Fruit fly (Drosophila melanogaster): ENCODE measurements around the gene Torsin.
A peak's percentile ranks its signal among the peaks of the same experiment; 100 is the strongest.

Torsin gene

DNA sequence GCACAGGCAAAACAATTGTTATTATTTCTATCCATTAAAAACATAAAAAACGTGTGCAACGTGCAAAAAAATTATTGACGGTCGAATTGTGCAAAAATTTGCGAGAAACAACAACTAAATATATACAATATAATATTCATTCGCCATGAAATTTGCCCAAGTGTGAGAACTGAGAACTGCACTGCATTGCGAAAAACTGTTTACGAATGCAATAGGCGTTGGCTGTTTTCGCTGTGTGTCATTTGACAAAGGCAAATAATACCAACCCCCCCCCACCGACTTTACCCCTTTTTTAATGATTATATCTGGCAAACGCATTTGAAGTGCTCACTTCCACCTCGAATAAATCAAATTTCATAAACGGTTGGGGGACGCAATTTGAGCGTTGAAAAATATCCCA lies 25.2 kb upstream of the Torsin start:
- TF ChIP-seq dmrt93B (GFP tag; optimal IDR thresholded peaks at IDR 0.05): no peak
- TF ChIP-seq dl (GFP tag; optimal IDR thresholded peaks at IDR 0.05; ENCODE audit: insufficient read depth in 1 of 2, partially characterized antibody in 2 of 2): no peak
- TF ChIP-seq Rel (GFP tag; optimal IDR thresholded peaks at IDR 0.05): no peak
- TF ChIP-seq Rel (tag; optimal IDR thresholded peaks at IDR 0.05): no peak
- TF ChIP-seq sv (GFP tag; optimal IDR thresholded peaks at IDR 0.05): no peak
- TF ChIP-seq pan (optimal IDR thresholded peaks at IDR 0.05): no peak
- TF ChIP-seq CG32264 (GFP tag; optimal IDR thresholded peaks at IDR 0.05): no peak
- TF ChIP-seq tai (GFP tag; optimal IDR thresholded peaks at IDR 0.05): no peak
- no peak for TF ChIP-seq Hnf4 (GFP tag; optimal IDR thresholded peaks at IDR 0.05)
- no peak for TF ChIP-seq Hr78 (GFP tag; optimal IDR thresholded peaks at IDR 0.05)
- no peak for TF ChIP-seq Sp1 (GFP tag; optimal IDR thresholded peaks at IDR 0.05)
- TF ChIP-seq br (GFP tag; optimal IDR thresholded peaks at IDR 0.05): no peak
- TF ChIP-seq Dif (GFP tag; optimal IDR thresholded peaks at IDR 0.05; ENCODE audit: partially characterized antibody): no peak
- no peak for TF ChIP-seq OdsH (GFP tag; optimal IDR thresholded peaks at IDR 0.05)
- no peak for TF ChIP-seq ey (GFP tag; optimal IDR thresholded peaks at IDR 0.05)
- no peak for TF ChIP-seq CG9705 (GFP tag; optimal IDR thresholded peaks at IDR 0.05)
- no peak for TF ChIP-seq N (GFP tag; optimal IDR thresholded peaks at IDR 0.05)
- TF ChIP-seq psq (GFP tag; optimal IDR thresholded peaks at IDR 0.05): no peak
- no peak for TF ChIP-seq fru (GFP tag; optimal IDR thresholded peaks at IDR 0.05)
- no peak for TF ChIP-seq sage (GFP tag; optimal IDR thresholded peaks at IDR 0.05)
- no peak for TF ChIP-seq usp (GFP tag; optimal IDR thresholded peaks at IDR 0.05)

DNA sequence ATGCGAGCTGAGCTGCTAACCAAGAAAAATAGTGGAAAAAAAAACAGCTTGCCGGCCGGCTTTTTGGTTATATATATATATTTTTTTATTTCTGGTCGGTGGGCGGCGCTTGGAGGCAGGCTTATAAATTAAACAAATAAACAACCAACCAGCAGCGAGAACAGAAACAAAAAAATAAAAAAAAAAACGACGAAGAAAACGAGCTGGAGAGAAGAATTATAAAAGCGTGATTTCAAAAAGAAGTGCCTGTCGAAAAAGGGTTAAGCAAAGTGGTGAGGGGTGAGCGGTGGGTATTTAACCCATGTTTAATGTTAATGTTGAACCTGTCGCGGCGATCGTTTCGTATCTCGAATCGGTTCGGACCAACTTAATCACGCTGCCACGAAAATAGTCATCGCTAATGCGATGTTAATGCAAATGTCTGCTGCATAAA lies 21.4 kb upstream of the Torsin start:
- TF ChIP-seq dmrt93B (GFP tag; optimal IDR thresholded peaks at IDR 0.05): no peak
- no peak for TF ChIP-seq jim (GFP tag; optimal IDR thresholded peaks at IDR 0.05)
- peak; percentile 17 for TF ChIP-seq Sp1 (GFP tag; optimal IDR thresholded peaks at IDR 0.05)
- no peak for TF ChIP-seq Hr83 (GFP tag; optimal IDR thresholded peaks at IDR 0.05; ENCODE audit: poor library complexity, severe bottlenecking)
- TF ChIP-seq Vsx2 (GFP tag; optimal IDR thresholded peaks at IDR 0.05; ENCODE audit: partially characterized antibody): no peak
- no peak for TF ChIP-seq Jra (GFP tag; optimal IDR thresholded peaks at IDR 0.05)
- no peak for TF ChIP-seq pan (optimal IDR thresholded peaks at IDR 0.05)
- TF ChIP-seq dl (GFP tag; optimal IDR thresholded peaks at IDR 0.05; ENCODE audit: insufficient read depth in 1 of 2, partially characterized antibody in 2 of 2): no peak
- TF ChIP-seq Dif (GFP tag; optimal IDR thresholded peaks at IDR 0.05; ENCODE audit: partially characterized antibody): no peak

DNA sequence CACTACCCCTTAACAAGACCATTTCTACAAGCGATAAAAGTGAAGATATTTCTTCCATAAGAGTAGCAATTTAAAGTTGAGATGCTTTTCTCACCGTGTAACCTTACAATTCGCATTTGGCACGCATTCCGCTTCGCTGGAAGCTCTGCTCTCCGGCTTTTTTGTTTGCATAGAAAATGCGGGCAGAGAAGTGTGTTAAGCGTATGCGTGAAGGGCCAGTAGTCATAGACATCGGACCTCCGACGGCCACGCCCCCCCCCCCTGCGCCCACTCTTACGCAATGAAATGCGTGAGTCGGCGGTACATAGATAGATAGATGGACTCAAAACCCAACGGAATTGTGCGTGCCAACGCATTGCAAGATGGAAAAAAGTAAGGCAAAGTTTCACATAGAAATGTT lies 19.6 kb upstream of the Torsin start:
- no peak for TF ChIP-seq sv (GFP tag; optimal IDR thresholded peaks at IDR 0.05)
- no peak for TF ChIP-seq h (GFP tag; optimal IDR thresholded peaks at IDR 0.05)
- TF ChIP-seq woc (GFP tag; optimal IDR thresholded peaks at IDR 0.05): no peak
- no peak for TF ChIP-seq HLH106 (tag; optimal IDR thresholded peaks at IDR 0.05)
- no peak for TF ChIP-seq fru (GFP tag; optimal IDR thresholded peaks at IDR 0.05)
- no peak for TF ChIP-seq psq (GFP tag; optimal IDR thresholded peaks at IDR 0.05)
- no peak for TF ChIP-seq dmrt93B (GFP tag; optimal IDR thresholded peaks at IDR 0.05)
- TF ChIP-seq GATAd (GFP tag; optimal IDR thresholded peaks at IDR 0.05): no peak
- TF ChIP-seq dsf (GFP tag; optimal IDR thresholded peaks at IDR 0.05; ENCODE audit: borderline replicate concordance): no peak
- TF ChIP-seq CG32264 (GFP tag; optimal IDR thresholded peaks at IDR 0.05): no peak
- no peak for TF ChIP-seq Jra (GFP tag; optimal IDR thresholded peaks at IDR 0.05)

DNA sequence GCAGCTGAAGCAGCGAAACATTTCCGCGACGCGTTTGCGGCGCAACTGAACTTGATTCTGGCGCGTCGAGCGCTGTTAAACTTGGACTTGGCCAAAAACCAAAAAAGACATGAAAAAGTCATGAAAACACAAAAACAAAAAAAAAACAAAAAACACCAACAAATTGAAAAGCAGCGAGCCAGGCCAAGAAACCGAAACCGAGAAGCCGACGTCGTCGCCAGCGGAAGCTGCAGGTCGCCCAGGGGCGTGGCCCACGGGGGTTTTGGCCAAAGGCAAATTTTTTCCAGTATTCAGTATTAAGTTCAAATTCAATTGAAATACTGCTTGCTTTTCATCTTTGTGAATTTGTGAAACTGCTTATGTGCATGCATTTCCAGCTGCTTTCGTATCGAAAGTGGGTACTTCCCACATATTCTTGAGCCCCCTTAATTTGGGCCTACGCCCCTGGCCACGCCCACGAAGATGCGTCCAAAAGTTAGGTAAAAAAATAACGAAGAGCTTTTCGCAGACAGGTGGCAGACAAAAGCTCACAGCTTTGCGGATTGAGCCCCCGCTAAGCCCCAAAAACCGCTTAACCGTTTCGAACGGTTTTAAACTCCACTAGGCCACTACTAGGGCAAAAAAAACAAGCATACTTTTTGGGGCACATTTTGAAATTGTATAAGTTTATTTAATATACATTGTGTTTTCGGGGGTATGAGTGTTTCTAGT lies 17.0 kb upstream of the Torsin start, which contains the start of gene CG3009:
CG3009 (minus strand) TSS at position 51 of the 711 bp plus-strand sequence.
- no peak for TF ChIP-seq N (GFP tag; optimal IDR thresholded peaks at IDR 0.05)
- TF ChIP-seq Dif (GFP tag; optimal IDR thresholded peaks at IDR 0.05; ENCODE audit: partially characterized antibody): peak; percentile 83
- peak; percentile 76 for TF ChIP-seq brk (GFP tag; optimal IDR thresholded peaks at IDR 0.05)
- peak; percentile 97 for TF ChIP-seq Hnf4 (GFP tag; optimal IDR thresholded peaks at IDR 0.05)
- peak; percentile 96 for TF ChIP-seq sv (GFP tag; optimal IDR thresholded peaks at IDR 0.05)
- TF ChIP-seq pan (optimal IDR thresholded peaks at IDR 0.05): no peak
- peak; percentile 80 to 99 for TF ChIP-seq foxo (GFP tag; optimal IDR thresholded peaks at IDR 0.05)
- peak; percentile 83 for TF ChIP-seq sage (GFP tag; optimal IDR thresholded peaks at IDR 0.05)
- TF ChIP-seq Mio (GFP tag; optimal IDR thresholded peaks at IDR 0.05): peak; percentile 85
- peak; percentile 98 for TF ChIP-seq dmrt93B (GFP tag; optimal IDR thresholded peaks at IDR 0.05)
- TF ChIP-seq lola (GFP tag; optimal IDR thresholded peaks at IDR 0.05): no peak
- TF ChIP-seq Dfd (GFP tag; optimal IDR thresholded peaks at IDR 0.05): no peak
- TF ChIP-seq CG32264 (GFP tag; optimal IDR thresholded peaks at IDR 0.05): peak; percentile 92
- TF ChIP-seq Sp1 (GFP tag; optimal IDR thresholded peaks at IDR 0.05): peak; percentile 97
- TF ChIP-seq rgr (GFP tag; optimal IDR thresholded peaks at IDR 0.05): peak; percentile 98
- no peak for TF ChIP-seq Hr78 (GFP tag; optimal IDR thresholded peaks at IDR 0.05)
- peak; percentile 82 for TF ChIP-seq Vsx2 (GFP tag; optimal IDR thresholded peaks at IDR 0.05; ENCODE audit: partially characterized antibody)
- peak; percentile 71 for TF ChIP-seq Myc (optimal IDR thresholded peaks at IDR 0.05)
- TF ChIP-seq CrebA (GFP tag; optimal IDR thresholded peaks at IDR 0.05; ENCODE audit: borderline replicate concordance): peak; percentile 82
- peak; percentile 98 for TF ChIP-seq h (GFP tag; optimal IDR thresholded peaks at IDR 0.05)
- peak; percentile 97 for TF ChIP-seq OdsH (GFP tag; optimal IDR thresholded peaks at IDR 0.05)
- TF ChIP-seq br (GFP tag; optimal IDR thresholded peaks at IDR 0.05): peak; percentile 98
- peak; percentile 98 for TF ChIP-seq HLH106 (tag; optimal IDR thresholded peaks at IDR 0.05)
- TF ChIP-seq psq (GFP tag; optimal IDR thresholded peaks at IDR 0.05): peak; percentile 94
- no peak for TF ChIP-seq Abd-B (GFP tag; optimal IDR thresholded peaks at IDR 0.05)
- TF ChIP-seq dsf (GFP tag; optimal IDR thresholded peaks at IDR 0.05; ENCODE audit: borderline replicate concordance): peak; percentile 69
- peak; percentile 99 for TF ChIP-seq fru (GFP tag; optimal IDR thresholded peaks at IDR 0.05)
- peak; percentile 71 for TF ChIP-seq GATAd (GFP tag; optimal IDR thresholded peaks at IDR 0.05)
- TF ChIP-seq Jra (GFP tag; optimal IDR thresholded peaks at IDR 0.05): peak; percentile 90
- TF ChIP-seq dl (GFP tag; optimal IDR thresholded peaks at IDR 0.05; ENCODE audit: insufficient read depth in 1 of 2, partially characterized antibody in 2 of 2): peak in 1 of 2 experiments; percentile 57
- peak; percentile 97 for TF ChIP-seq woc (GFP tag; optimal IDR thresholded peaks at IDR 0.05)

All from whole organism, wandering third instar larva.